Fruit fly (Drosophila melanogaster): ENCODE results near the gene cass.

cass gene

dm6 chr2L:17472582-17473524, 4.8 kb downstream of the cass start, which contains the start of gene BicD:
BicD (minus strand) TSS chr2L:17473215.
- TF ChIP-seq pan (optimal IDR thresholded peaks at IDR 0.05) (no peak), CG8478 (optimal IDR thresholded peaks at IDR 0.05) (no peak), usp (GFP tag; optimal IDR thresholded peaks at IDR 0.05) (no peak), psq (optimal IDR thresholded peaks at IDR 0.05) (no peak), EcR (GFP tag; optimal IDR thresholded peaks at IDR 0.05) (no peak), Dll (optimal IDR thresholded peaks at IDR 0.05) (no peak)

- TF ChIP-seq usp (GFP tag; optimal IDR thresholded peaks at IDR 0.05), result no peak
- no peak for TF ChIP-seq EcR (GFP tag; optimal IDR thresholded peaks at IDR 0.05)
- TF ChIP-seq CG8478 (optimal IDR thresholded peaks at IDR 0.05), result no peak
- TF ChIP-seq Dll (optimal IDR thresholded peaks at IDR 0.05), result no peak
- no peak for TF ChIP-seq psq (optimal IDR thresholded peaks at IDR 0.05)
- TF ChIP-seq pan (optimal IDR thresholded peaks at IDR 0.05), result no peak
Measured at dm6 chr2L:17471524-17471923, 6.2 kb downstream of the cass start, which contains the start of gene Sgt. Sgt (plus strand) TSS chr2L:17471603.

- TF ChIP-seq pan (optimal IDR thresholded peaks at IDR 0.05) (no peak), usp (GFP tag; optimal IDR thresholded peaks at IDR 0.05) (no peak)
Measured at dm6 chr2L:17470630-17471029, 7.1 kb downstream of the cass start.

- TF ChIP-seq Dll (optimal IDR thresholded peaks at IDR 0.05) (no peak), pan (optimal IDR thresholded peaks at IDR 0.05) (no peak), usp (GFP tag; optimal IDR thresholded peaks at IDR 0.05) (no peak), CG8478 (optimal IDR thresholded peaks at IDR 0.05) (no peak), psq (optimal IDR thresholded peaks at IDR 0.05) (no peak), EcR (GFP tag; optimal IDR thresholded peaks at IDR 0.05) (no peak)
Measured at dm6 chr2L:17466950-17467349, 10.7 kb downstream of the cass start.

dm6 chr2L:17465915-17466677, 11.6 kb downstream of the cass start:
- TF ChIP-seq Dll (optimal IDR thresholded peaks at IDR 0.05) (no peak), usp (GFP tag; optimal IDR thresholded peaks at IDR 0.05) (no peak), EcR (GFP tag; optimal IDR thresholded peaks at IDR 0.05) (no peak), CG8478 (optimal IDR thresholded peaks at IDR 0.05) (no peak), pan (optimal IDR thresholded peaks at IDR 0.05) (no peak)

dm6 chr2L:17457944-17458343, 19.7 kb downstream of the cass start, which contains the start of gene CG18563:
CG18563 (minus strand) TSS chr2L:17458044.
- TF ChIP-seq psq (optimal IDR thresholded peaks at IDR 0.05) (no peak), pan (optimal IDR thresholded peaks at IDR 0.05) (no peak), usp (GFP tag; optimal IDR thresholded peaks at IDR 0.05) (no peak), CG8478 (optimal IDR thresholded peaks at IDR 0.05) (no peak), Dll (optimal IDR thresholded peaks at IDR 0.05) (no peak), EcR (GFP tag; optimal IDR thresholded peaks at IDR 0.05) (no peak)

dm6 chr2L:17455823-17456222, 21.9 kb downstream of the cass start, which contains the start of gene SPH93:
SPH93 (minus strand) TSS chr2L:17455923.
- TF ChIP-seq pan (optimal IDR thresholded peaks at IDR 0.05), result no peak
- TF ChIP-seq psq (optimal IDR thresholded peaks at IDR 0.05), result no peak
- TF ChIP-seq usp (GFP tag; optimal IDR thresholded peaks at IDR 0.05), result no peak
- no peak for TF ChIP-seq CG8478 (optimal IDR thresholded peaks at IDR 0.05)
- TF ChIP-seq EcR (GFP tag; optimal IDR thresholded peaks at IDR 0.05), result no peak
- no peak for TF ChIP-seq Dll (optimal IDR thresholded peaks at IDR 0.05)

- TF ChIP-seq usp (GFP tag; optimal IDR thresholded peaks at IDR 0.05) (no peak), CG8478 (optimal IDR thresholded peaks at IDR 0.05) (no peak), pan (optimal IDR thresholded peaks at IDR 0.05) (no peak), Dll (optimal IDR thresholded peaks at IDR 0.05) (no peak), EcR (GFP tag; optimal IDR thresholded peaks at IDR 0.05) (no peak), psq (optimal IDR thresholded peaks at IDR 0.05) (no peak)
Measured at dm6 chr2L:17452624-17453023, 25.1 kb downstream of the cass start, which contains the start of gene CG5050. CG5050 (plus strand) TSS chr2L:17452924.

dm6 chr2L:17452084-17452483, 25.6 kb downstream of the cass start:
- TF ChIP-seq usp (GFP tag; optimal IDR thresholded peaks at IDR 0.05), result no peak
- no peak for TF ChIP-seq Dll (optimal IDR thresholded peaks at IDR 0.05)

- TF ChIP-seq pan (optimal IDR thresholded peaks at IDR 0.05), result no peak
- TF ChIP-seq EcR (GFP tag; optimal IDR thresholded peaks at IDR 0.05), result no peak
- no peak for TF ChIP-seq CG8478 (optimal IDR thresholded peaks at IDR 0.05)
- TF ChIP-seq psq (optimal IDR thresholded peaks at IDR 0.05), result no peak
- no peak for TF ChIP-seq Dll (optimal IDR thresholded peaks at IDR 0.05)
- TF ChIP-seq usp (GFP tag; optimal IDR thresholded peaks at IDR 0.05), result no peak
Measured at dm6 chr2L:17450505-17451415, 26.9 kb downstream of the cass start.
